2 fruit fly cellular contexts compared by ENCODE assay signal in the genomic region with DNA sequence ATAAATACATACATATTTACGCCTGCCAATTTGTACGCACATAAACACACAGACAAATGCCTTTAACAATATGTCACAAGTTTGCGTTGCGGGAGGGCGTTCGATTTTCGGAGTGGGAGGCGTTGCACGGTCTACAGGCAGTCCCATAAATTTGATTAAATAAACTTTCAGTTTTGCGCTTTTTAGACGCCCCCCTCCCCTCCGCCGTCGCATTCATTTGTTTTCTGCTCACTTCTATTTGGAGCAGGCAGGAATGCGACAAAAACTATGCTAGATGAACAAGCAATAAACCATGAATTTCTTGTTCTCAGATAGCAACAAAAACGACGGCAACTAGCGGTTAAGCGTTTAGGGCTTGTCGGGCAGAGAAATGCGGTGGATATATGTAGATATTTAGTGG.
TF ChIP-seq lines count a peak whose summit lies in the region.

No protein-coding gene starts in this region.

- no peak for TF ChIP-seq CTCF in whole organism, embryonic (GFP tag; optimal IDR thresholded peaks at IDR 0.05; lab: Kevin White, UChicago)

TF ChIP-seq in whole organism, adult, 20 proteins besides CTCF, POLR2A, EP300 and RAD21:
- no peak for TF ChIP-seq CG1620 (GFP tag; optimal IDR thresholded peaks at IDR 0.05; lab: Kevin White, UChicago)
- peak; percentile 15 for TF ChIP-seq CG5204 (GFP tag; optimal IDR thresholded peaks at IDR 0.05; lab: Kevin White, UChicago)
- TF ChIP-seq ovo (GFP tag; optimal IDR thresholded peaks at IDR 0.05; lab: Kevin White, UChicago), result no peak

TF ChIP-seq in whole organism, embryonic, 481 proteins besides CTCF, POLR2A, EP300 and RAD21:
- TF ChIP-seq sna (GFP tag; IDR thresholded peaks at IDR 0.05; lab: Robert Waterston, UW; ENCODE audit: partially characterized antibody) (no peak), lbe (GFP tag; optimal IDR thresholded peaks at IDR 0.05; lab: Kevin White, UChicago) (no peak), sd (tag; optimal IDR thresholded peaks at IDR 0.05; lab: Kevin White, UChicago) (peak; percentile 95), sr (GFP tag; IDR thresholded peaks at IDR 0.05; lab: Robert Waterston, UW) (0 out of 3 replicates have a peak, but pooled peaks have one; percentile 3), CG13624 (GFP tag; optimal IDR thresholded peaks at IDR 0.05; lab: Kevin White, UChicago) (no peak), CG7839 (tag; optimal IDR thresholded peaks at IDR 0.05; lab: Kevin White, UChicago) (no peak), usp (GFP tag; optimal IDR thresholded peaks at IDR 0.05; lab: Kevin White, UChicago) (no peak), Rfx (GFP tag; IDR thresholded peaks at IDR 0.05; lab: Robert Waterston, UW) (0 out of 2 replicates have a peak, but pooled peaks have one; percentile 10), CG8290 (GFP tag; optimal IDR thresholded peaks at IDR 0.05; lab: Kevin White, UChicago) (no peak), CG8290 (tag; optimal IDR thresholded peaks at IDR 0.05; lab: Kevin White, UChicago) (no peak), CG34224 (GFP tag; IDR thresholded peaks at IDR 0.05; lab: Robert Waterston, UW; ENCODE audit: partially characterized antibody) (no peak), CG1647 (GFP tag; optimal IDR thresholded peaks at IDR 0.05; lab: Kevin White, UChicago) (no peak), Nf-YA (GFP tag; IDR thresholded peaks at IDR 0.05; lab: Robert Waterston, UW) (0 out of 2 replicates have a peak, but pooled peaks have one; percentile 7), crol (GFP tag; IDR thresholded peaks at IDR 0.05; lab: Robert Waterston, UW) (peak; percentile 28; the same call in 1 of the 2 replicates), CG3281 (GFP tag; optimal IDR thresholded peaks at IDR 0.05; lab: Kevin White, UChicago) (no peak), chinmo (GFP tag; IDR thresholded peaks at IDR 0.05; lab: Robert Waterston, UW; ENCODE audit: partially characterized antibody) (peak; percentile 67; the same call in 1 of the 4 replicates), CG4360 (GFP tag; IDR thresholded peaks at IDR 0.05; lab: Robert Waterston, UW) (no peak), pfk (GFP tag; optimal IDR thresholded peaks at IDR 0.05; lab: Kevin White, UChicago) (no peak), Dbx (GFP tag; IDR thresholded peaks at IDR 0.05; lab: Robert Waterston, UW) (peak; percentile 34; the same call in 1 of the 3 replicates), D19A (tag; optimal IDR thresholded peaks at IDR 0.05; lab: Kevin White, UChicago) (no peak), nmo (GFP tag; optimal IDR thresholded peaks at IDR 0.05; lab: Kevin White, UChicago) (no peak), jing (GFP tag; optimal IDR thresholded peaks at IDR 0.05; lab: Kevin White, UChicago) (no peak), CG12769 (tag; optimal IDR thresholded peaks at IDR 0.05; lab: Kevin White, UChicago) (peak; percentile 73), sug (tag; optimal IDR thresholded peaks at IDR 0.05; lab: Kevin White, UChicago) (peak; percentile 60), HmgZ (tag; optimal IDR thresholded peaks at IDR 0.05; lab: Kevin White, UChicago) (no peak), CG32767 (GFP tag; IDR thresholded peaks at IDR 0.05; lab: Robert Waterston, UW) (no peak)
TF ChIP-seq in whole organism, embryonic: peak in this region for 9.
